Fruit fly (Drosophila melanogaster) whole organism, embryonic: ENCODE data around the gene ATPsynD.
A peak's percentile ranks its signal among the peaks of the same experiment; 100 is the strongest.

Experiments
- Adf1 ChIP-seq: fragments of 200-800 bp; sonication (Bioruptor generic); IDR thresholded peaks from 2 replicates; pipeline ENCODE4 v1.3.6; 2022; ENCODE audit warnings: missing biosample characterization, missing genetic modification characterization
- Bteb2 ChIP-seq: fragments of 200-800 bp; sonication (Bioruptor generic); optimal IDR thresholded peaks from 2 replicates; lab custom pipeline; 2016; ENCODE audit warnings: missing biosample characterization, missing genetic modification characterization
- CG11247 ChIP-seq: fragments of 200-800 bp; sonication (Bioruptor generic); IDR thresholded peaks from 2 replicates; pipeline ENCODE4 v1.3.6; 2022; ENCODE audit warnings: missing biosample characterization, missing genetic modification characterization
- CG11560 ChIP-seq: fragments of 200-800 bp; sonication (Bioruptor generic); IDR thresholded peaks from 3 replicates; pipeline ENCODE4 v1.3.6; 2022; ENCODE audit warnings: missing biosample characterization, missing genetic modification characterization
- CG12071 ChIP-seq: fragments of 200-800 bp; sonication (Bioruptor generic); optimal IDR thresholded peaks from 3 replicates; lab custom pipeline; 2018; ENCODE audit warnings: missing biosample characterization, mild to moderate bottlenecking, missing genetic modification characterization
- CG13287 ChIP-seq: fragments of 200-800 bp; sonication (Bioruptor generic); IDR thresholded peaks from 2 replicates; pipeline ENCODE4 v1.3.6; 2022; ENCODE audit warnings: missing biosample characterization, missing genetic modification characterization; ENCODE audit not compliant: partially characterized antibody
- CG14014 ChIP-seq: fragments of 200-800 bp; sonication (Bioruptor generic); IDR thresholded peaks from 2 replicates; pipeline ENCODE4 v1.3.6; 2022; ENCODE audit warnings: missing biosample characterization, missing genetic modification characterization
- CG15269 ChIP-seq: fragments of 200-800 bp; sonication (Bioruptor generic); optimal IDR thresholded peaks from 2 replicates; lab custom pipeline; 2018; ENCODE audit warnings: missing biosample characterization, mild to moderate bottlenecking, missing genetic modification characterization, moderate library complexity
- CG1602 ChIP-seq: fragments of 200-800 bp; sonication (Bioruptor generic); optimal IDR thresholded peaks from 3 replicates; lab custom pipeline; 2016; ENCODE audit warnings: missing biosample characterization, missing genetic modification characterization
- CG17328 ChIP-seq: fragments of 200-800 bp; sonication (Bioruptor generic); IDR thresholded peaks from 2 replicates; pipeline ENCODE4 v1.3.6; 2022; ENCODE audit warnings: missing biosample characterization, missing genetic modification characterization
- CG2678 ChIP-seq: fragments of 200-800 bp; sonication (Bioruptor generic); optimal IDR thresholded peaks from 3 replicates; lab custom pipeline; 2019; ENCODE audit warnings: missing biosample characterization, mild to moderate bottlenecking, missing genetic modification characterization, moderate library complexity
- CG32532 ChIP-seq: fragments of 200-800 bp; sonication (Bioruptor generic); IDR thresholded peaks from 2 replicates; pipeline ENCODE4 v1.3.6; 2022; ENCODE audit warnings: missing biosample characterization, missing genetic modification characterization
- CG32767 ChIP-seq: fragments of 200-800 bp; sonication (Bioruptor generic); IDR thresholded peaks from 2 replicates; pipeline ENCODE4 v1.3.6; 2022; ENCODE audit warnings: missing biosample characterization, missing genetic modification characterization
- CG4424 ChIP-seq: fragments of 200-800 bp; sonication (Bioruptor generic); optimal IDR thresholded peaks from 3 replicates; lab custom pipeline; 2016; ENCODE audit warnings: missing biosample characterization, missing genetic modification characterization
- CG7271 ChIP-seq: fragments of 200-800 bp; sonication (Bioruptor generic); optimal IDR thresholded peaks from 2 replicates; lab custom pipeline; 2018; ENCODE audit warnings: missing biosample characterization, mild to moderate bottlenecking, missing genetic modification characterization, moderate library complexity
- CG7786 ChIP-seq: fragments of 200-800 bp; sonication (Bioruptor generic); optimal IDR thresholded peaks from 2 replicates; lab custom pipeline; 2016; ENCODE audit warnings: missing biosample characterization, missing genetic modification characterization
- CG7839 ChIP-seq: fragments of 200-800 bp; sonication (Bioruptor generic); optimal IDR thresholded peaks from 3 replicates; lab custom pipeline; 2018; ENCODE audit warnings: missing biosample characterization, mild to moderate bottlenecking, missing genetic modification characterization, moderate library complexity
- CG9876 ChIP-seq: fragments of 200-800 bp; sonication (Bioruptor generic); optimal IDR thresholded peaks from 2 replicates; lab custom pipeline; 2016; ENCODE audit warnings: missing biosample characterization, missing genetic modification characterization
- CTCF ChIP-seq: fragments of 200-800 bp; sonication (Bioruptor generic); optimal IDR thresholded peaks from 2 replicates; lab custom pipeline; 2017; ENCODE audit warnings: missing biosample characterization, mild to moderate bottlenecking, missing genetic modification characterization, moderate library complexity
- Fer2 ChIP-seq: fragments of 200-800 bp; sonication (Bioruptor generic); optimal IDR thresholded peaks from 2 replicates; lab custom pipeline; 2018; ENCODE audit warnings: missing biosample characterization, mild to moderate bottlenecking, missing genetic modification characterization, moderate library complexity
- Fer3 ChIP-seq: fragments of 200-800 bp; sonication (Bioruptor generic); optimal IDR thresholded peaks from 2 replicates; lab custom pipeline; 2018; ENCODE audit warnings: missing biosample characterization, mild to moderate bottlenecking, missing genetic modification characterization, moderate library complexity
- Gug ChIP-seq: fragments of 200-800 bp; sonication (Bioruptor generic); IDR thresholded peaks from 4 replicates; pipeline ENCODE4 v1.3.6; 2022; ENCODE audit warnings: missing biosample characterization, missing genetic modification characterization
- HLHmδ ChIP-seq: fragments of 200-800 bp; sonication (Bioruptor generic); optimal IDR thresholded peaks from 2 replicates; lab custom pipeline; 2018; ENCODE audit warnings: missing biosample characterization, mild to moderate bottlenecking, missing genetic modification characterization, moderate library complexity
- Hr78 ChIP-seq, 2 experiments: fragments of 200-800 bp in 1 of 2; fragments of >200 bp in 1 of 2; sonication (Bioruptor generic) in 1 of 2; optimal IDR thresholded peaks; 2 replicates each; lab custom pipeline; 2017 to 2019; ENCODE audit warnings: missing biosample characterization in 2 of 2, missing genetic modification characterization in 2 of 2, mild to moderate bottlenecking in 1 of 2, moderate library complexity in 1 of 2
- Kr ChIP-seq: fragments of 200-800 bp; sonication (Bioruptor generic); optimal IDR thresholded peaks from 2 replicates; lab custom pipeline; 2017; ENCODE audit warnings: missing biosample characterization, mild to moderate bottlenecking, missing genetic modification characterization
- Mrtf ChIP-seq: fragments of 200-800 bp; sonication (Bioruptor generic); IDR thresholded peaks from 3 replicates; pipeline ENCODE4 v1.3.6; 2022; ENCODE audit warnings: missing biosample characterization, missing genetic modification characterization
- Scr ChIP-seq: fragments of 200-800 bp; sonication (Bioruptor generic); IDR thresholded peaks from 2 replicates; pipeline ENCODE4 v1.3.6; 2022; ENCODE audit warnings: missing biosample characterization, missing genetic modification characterization; ENCODE audit not compliant: partially characterized antibody
- Side ChIP-seq: fragments of 200-800 bp; sonication (Bioruptor generic); optimal IDR thresholded peaks from 2 replicates; lab custom pipeline; 2016; ENCODE audit warnings: missing biosample characterization, missing genetic modification characterization
- Tbp ChIP-seq: fragments of >200 bp; optimal IDR thresholded peaks from 2 replicates; lab custom pipeline; 2018; ENCODE audit warnings: missing biosample characterization, missing genetic modification characterization
- Xbp1 ChIP-seq: fragments of 200-800 bp; sonication (Bioruptor generic); optimal IDR thresholded peaks from 3 replicates; lab custom pipeline; 2016; ENCODE audit warnings: missing biosample characterization, mild to moderate bottlenecking, missing genetic modification characterization
- cas ChIP-seq: fragments of 200-800 bp; sonication (Bioruptor generic); IDR thresholded peaks from 2 replicates; pipeline ENCODE4 v1.3.6; 2022; ENCODE audit warnings: missing biosample characterization, missing genetic modification characterization
- cato ChIP-seq: fragments of 200-800 bp; sonication (Bioruptor generic); optimal IDR thresholded peaks from 2 replicates; lab custom pipeline; 2016; ENCODE audit warnings: missing biosample characterization, missing genetic modification characterization, borderline replicate concordance
- ci ChIP-seq: fragments of 200-800 bp; sonication (Bioruptor generic); IDR thresholded peaks from 3 replicates; pipeline ENCODE4 v1.3.6; 2022; ENCODE audit warnings: missing biosample characterization, missing genetic modification characterization
- ewg ChIP-seq: fragments of 200-800 bp; sonication (Bioruptor generic); optimal IDR thresholded peaks from 3 replicates; lab custom pipeline; 2017; ENCODE audit warnings: mild to moderate bottlenecking, missing biosample characterization, missing genetic modification reagents, missing genetic modification characterization
- gcm2 ChIP-seq: fragments of 200-800 bp; sonication (Bioruptor generic); optimal IDR thresholded peaks from 2 replicates; lab custom pipeline; 2016; ENCODE audit warnings: missing biosample characterization, missing genetic modification characterization
- gfzf ChIP-seq: fragments of 200-800 bp; sonication (Bioruptor generic); optimal IDR thresholded peaks from 2 replicates; lab custom pipeline; 2016; ENCODE audit warnings: missing biosample characterization, mild to moderate bottlenecking, missing genetic modification characterization, moderate library complexity
- gsb ChIP-seq: fragments of 200-800 bp; sonication (Bioruptor generic); IDR thresholded peaks from 2 replicates; pipeline ENCODE4 v1.3.6; 2022; ENCODE audit warnings: missing biosample characterization, missing genetic modification characterization
- jumu ChIP-seq: fragments of 200-800 bp; sonication (Bioruptor generic); optimal IDR thresholded peaks from 3 replicates; lab custom pipeline; 2016; ENCODE audit warnings: missing biosample characterization, missing genetic modification characterization
- knrl ChIP-seq: fragments of 200-800 bp; sonication (Bioruptor generic); IDR thresholded peaks from 3 replicates; pipeline ENCODE4 v1.3.6; 2022; ENCODE audit warnings: missing biosample characterization, missing genetic modification characterization; ENCODE audit not compliant: partially characterized antibody
- mirr ChIP-seq: fragments of 200-800 bp; sonication (Bioruptor generic); optimal IDR thresholded peaks from 3 replicates; lab custom pipeline; 2018; ENCODE audit warnings: missing biosample characterization, mild to moderate bottlenecking, missing genetic modification characterization
- nom ChIP-seq: fragments of 200-800 bp; sonication (Bioruptor generic); optimal IDR thresholded peaks from 2 replicates; lab custom pipeline; 2017; ENCODE audit warnings: missing biosample characterization, missing genetic modification characterization, mild to moderate bottlenecking, moderate library complexity, missing genetic modification reagents
- pita ChIP-seq: fragments of 200-800 bp; sonication (Bioruptor generic); optimal IDR thresholded peaks from 2 replicates; lab custom pipeline; 2017; ENCODE audit warnings: missing biosample characterization, mild to moderate bottlenecking, missing genetic modification characterization
- pnt ChIP-seq: fragments of 200-800 bp; sonication (Bioruptor generic); optimal IDR thresholded peaks from 3 replicates; lab custom pipeline; 2016; ENCODE audit warnings: missing biosample characterization, missing genetic modification characterization
- pros ChIP-seq: fragments of 200-800 bp; sonication (Bioruptor generic); optimal IDR thresholded peaks from 3 replicates; lab custom pipeline; 2019; ENCODE audit warnings: missing biosample characterization, mild to moderate bottlenecking, missing genetic modification characterization, moderate library complexity
- psq ChIP-seq: fragments of 200-800 bp; sonication (Bioruptor generic); optimal IDR thresholded peaks from 2 replicates; lab custom pipeline; 2017; ENCODE audit warnings: missing biosample characterization, missing genetic modification characterization
- scrt ChIP-seq: fragments of 200-800 bp; sonication (Bioruptor generic); optimal IDR thresholded peaks from 2 replicates; lab custom pipeline; 2018; ENCODE audit warnings: missing biosample characterization, mild to moderate bottlenecking, missing genetic modification characterization, moderate library complexity
- sens-2 ChIP-seq: fragments of 200-800 bp; sonication (Bioruptor generic); IDR thresholded peaks from 2 replicates; pipeline ENCODE4 v1.3.6; 2022; ENCODE audit warnings: missing biosample characterization, missing genetic modification characterization
- seq ChIP-seq: fragments of 200-800 bp; sonication (Bioruptor generic); IDR thresholded peaks from 2 replicates; pipeline ENCODE4 v1.3.6; 2022; ENCODE audit warnings: missing biosample characterization, missing genetic modification characterization
- sna ChIP-seq: fragments of 200-800 bp; sonication (Bioruptor generic); IDR thresholded peaks from 2 replicates; pipeline ENCODE4 v1.3.6; 2022; ENCODE audit warnings: missing biosample characterization, missing genetic modification characterization; ENCODE audit not compliant: partially characterized antibody
- wek ChIP-seq: fragments of 200-800 bp; sonication (Bioruptor generic); optimal IDR thresholded peaks from 3 replicates; lab custom pipeline; 2018; ENCODE audit warnings: missing biosample characterization, mild to moderate bottlenecking, missing genetic modification characterization, moderate library complexity

The ATPsynD gene

dm6 chr3R:19059285-19059684 lies 35.5 kb upstream of the ATPsynD start:
- TF ChIP-seq wek (GFP tag; lab: Kevin White, UChicago) (no peak), knrl (GFP tag; lab: Robert Waterston, UW) (0 out of 3 replicates have a peak, but pooled peaks have one; percentile 3), HLHmδ (GFP tag; lab: Kevin White, UChicago) (no peak)

dm6 chr3R:19060173-19060572 lies 34.6 kb upstream of the ATPsynD start:
- no peak for TF ChIP-seq Bteb2 (GFP tag; lab: Kevin White, UChicago)
- no peak for TF ChIP-seq pita (GFP tag; lab: Kevin White, UChicago)
- no peak for TF ChIP-seq Mrtf (GFP tag; lab: Robert Waterston, UW)
- TF ChIP-seq seq (GFP tag; lab: Robert Waterston, UW): no peak
- no peak for TF ChIP-seq psq
- no peak for TF ChIP-seq gsb (GFP tag; lab: Robert Waterston, UW)
- TF ChIP-seq gfzf (GFP tag; lab: Kevin White, UChicago): no peak
- no peak for TF ChIP-seq CG4424
- TF ChIP-seq gcm2 (GFP tag; lab: Kevin White, UChicago): no peak
- no peak for TF ChIP-seq cato (GFP tag; lab: Kevin White, UChicago)
- no peak for TF ChIP-seq Kr (GFP tag; lab: Kevin White, UChicago)
- TF ChIP-seq jumu: no peak
- no peak for TF ChIP-seq CG17328 (GFP tag; lab: Robert Waterston, UW)
- no peak for TF ChIP-seq cas (GFP tag; lab: Robert Waterston, UW)
- no peak for TF ChIP-seq Fer2
- TF ChIP-seq ewg (GFP tag; lab: Kevin White, UChicago): no peak
- TF ChIP-seq Fer3 (tag; lab: Kevin White, UChicago): no peak
- TF ChIP-seq CG11560: no peak
- TF ChIP-seq CG7271 (tag; lab: Kevin White, UChicago): no peak
- no peak for TF ChIP-seq sens-2 (GFP tag; lab: Robert Waterston, UW)
- TF ChIP-seq CG11247 (GFP tag; lab: Robert Waterston, UW): no peak
- no peak for TF ChIP-seq nom (GFP tag; lab: Kevin White, UChicago)
- no peak for TF ChIP-seq Xbp1
- no peak for TF ChIP-seq pnt (GFP tag; lab: Kevin White, UChicago)
- TF ChIP-seq Side: no peak
- TF ChIP-seq CTCF: no peak
- TF ChIP-seq CG32767 (GFP tag; lab: Robert Waterston, UW): no peak
- no peak for TF ChIP-seq CG1602
- TF ChIP-seq ci (GFP tag; lab: Robert Waterston, UW): no peak
- TF ChIP-seq Gug: no peak
- TF ChIP-seq mirr (GFP tag; lab: Kevin White, UChicago): peak; percentile 43
- TF ChIP-seq CG9876: no peak
- TF ChIP-seq CG7786 (GFP tag; lab: Kevin White, UChicago): no peak
- TF ChIP-seq CG32532 (GFP tag; lab: Robert Waterston, UW): no peak
- TF ChIP-seq CG15269 (tag; lab: Kevin White, UChicago): peak; percentile 4
- peak in 1 of 2 experiments; percentile 57 for TF ChIP-seq Hr78 (GFP tag; optimal IDR thresholded peaks at IDR 0.05; lab: Kevin White, UChicago)
- no peak for TF ChIP-seq CG14014 (GFP tag; lab: Robert Waterston, UW)
- TF ChIP-seq pros (GFP tag; lab: Kevin White, UChicago): no peak
- no peak for TF ChIP-seq Adf1 (GFP tag; lab: Robert Waterston, UW)
- peak; percentile 22 for TF ChIP-seq CG2678 (tag; lab: Kevin White, UChicago)
- no peak for TF ChIP-seq Scr (GFP tag; lab: Robert Waterston, UW)
- TF ChIP-seq CG13287: no peak
- no peak for TF ChIP-seq sna (GFP tag; lab: Robert Waterston, UW)
- TF ChIP-seq wek (GFP tag; lab: Kevin White, UChicago): peak; percentile 22
- no peak for TF ChIP-seq CG7839 (tag; lab: Kevin White, UChicago)
- TF ChIP-seq Tbp (GFP tag; lab: Kevin White, UChicago): no peak
- TF ChIP-seq CG12071 (GFP tag; lab: Kevin White, UChicago): peak; percentile 11
- no peak for TF ChIP-seq scrt
